Fruit fly (Drosophila melanogaster) whole organism, embryonic: Measurements from ENCODE around the gene CG7164.
A peak's percentile ranks its signal among the peaks of the same experiment; 100 is the strongest.

ENCODE experiments used
- CG1024 ChIP-seq: fragments of 200-800 bp; sonication (Bioruptor generic); IDR thresholded peaks from 2 replicates; pipeline ENCODE4 v1.3.6; 2022; ENCODE audit warnings: missing biosample characterization, missing genetic modification characterization
- CG11560 ChIP-seq: fragments of 200-800 bp; sonication (Bioruptor generic); IDR thresholded peaks from 3 replicates; pipeline ENCODE4 v1.3.6; 2022; ENCODE audit warnings: missing biosample characterization, missing genetic modification characterization
- CG12104 ChIP-seq: fragments of 200-800 bp; sonication (Bioruptor generic); optimal IDR thresholded peaks from 3 replicates; lab custom pipeline; 2016; ENCODE audit warnings: missing biosample characterization, missing genetic modification characterization
- CG12219 ChIP-seq: fragments of 200-800 bp; sonication (Bioruptor generic); optimal IDR thresholded peaks from 3 replicates; lab custom pipeline; 2018; ENCODE audit warnings: missing biosample characterization, mild to moderate bottlenecking, missing genetic modification characterization
- CG12659 ChIP-seq: fragments of 200-800 bp; sonication (Bioruptor generic); optimal IDR thresholded peaks from 3 replicates; lab custom pipeline; 2017; ENCODE audit warnings: mild to moderate bottlenecking, missing biosample characterization, missing genetic modification reagents, missing genetic modification characterization
- CG13287 ChIP-seq: fragments of 200-800 bp; sonication (Bioruptor generic); IDR thresholded peaks from 2 replicates; pipeline ENCODE4 v1.3.6; 2022; ENCODE audit warnings: missing biosample characterization, missing genetic modification characterization; ENCODE audit not compliant: partially characterized antibody
- CG15073 ChIP-seq: fragments of 200-800 bp; sonication (Bioruptor generic); optimal IDR thresholded peaks from 2 replicates; lab custom pipeline; 2016; ENCODE audit warnings: missing biosample characterization, missing genetic modification characterization
- CG15479 ChIP-seq: fragments of 200-800 bp; sonication (Bioruptor generic); optimal IDR thresholded peaks from 3 replicates; lab custom pipeline; 2019; ENCODE audit warnings: missing biosample characterization, mild to moderate bottlenecking, missing genetic modification characterization, moderate library complexity
- CG17359 ChIP-seq: fragments of 200-800 bp; sonication (Bioruptor generic); optimal IDR thresholded peaks from 3 replicates; lab custom pipeline; 2018; ENCODE audit warnings: missing biosample characterization, mild to moderate bottlenecking, missing genetic modification characterization, moderate library complexity
- CG17829 ChIP-seq: fragments of 200-800 bp; optimal IDR thresholded peaks from 2 replicates; lab custom pipeline; 2019; ENCODE audit warnings: missing biosample characterization, mild to moderate bottlenecking, missing genetic modification characterization, moderate library complexity
- CG18599 ChIP-seq: fragments of 200-800 bp; sonication (Bioruptor generic); optimal IDR thresholded peaks from 3 replicates; lab custom pipeline; 2017; ENCODE audit warnings: missing biosample characterization, missing genetic modification characterization, mild to moderate bottlenecking, moderate library complexity, missing genetic modification reagents
- CG2712 ChIP-seq: fragments of 200-800 bp; optimal IDR thresholded peaks from 3 replicates; lab custom pipeline; 2019; ENCODE audit warnings: missing biosample characterization, mild to moderate bottlenecking, missing genetic modification characterization, moderate library complexity
- CG32767 ChIP-seq: fragments of 200-800 bp; sonication (Bioruptor generic); IDR thresholded peaks from 2 replicates; pipeline ENCODE4 v1.3.6; 2022; ENCODE audit warnings: missing biosample characterization, missing genetic modification characterization
- CG43689 ChIP-seq: fragments of 200-800 bp; sonication (Bioruptor generic); IDR thresholded peaks from 2 replicates; pipeline ENCODE4 v1.3.6; 2022; ENCODE audit warnings: missing biosample characterization, missing genetic modification characterization
- CG6175 ChIP-seq: fragments of 200-800 bp; sonication (Bioruptor generic); IDR thresholded peaks from 3 replicates; pipeline ENCODE4 v1.3.6; 2022; ENCODE audit warnings: missing biosample characterization, missing genetic modification characterization
- CG6854 ChIP-seq: fragments of 200-800 bp; sonication (Bioruptor generic); optimal IDR thresholded peaks from 3 replicates; lab custom pipeline; 2017; ENCODE audit warnings: missing biosample characterization, mild to moderate bottlenecking, missing genetic modification characterization
- CG7963 ChIP-seq: fragments of 200-800 bp; sonication (Bioruptor generic); IDR thresholded peaks from 3 replicates; pipeline ENCODE4 v1.3.6; 2022; ENCODE audit warnings: missing biosample characterization, missing genetic modification characterization; ENCODE audit not compliant: partially characterized antibody
- CG9437 ChIP-seq: fragments of 200-800 bp; sonication (Bioruptor generic); optimal IDR thresholded peaks from 2 replicates; lab custom pipeline; 2018; ENCODE audit warnings: missing biosample characterization, mild to moderate bottlenecking, missing genetic modification characterization
- Deaf1 ChIP-seq: fragments of 200-800 bp; optimal IDR thresholded peaks from 3 replicates; lab custom pipeline; 2019; ENCODE audit warnings: missing biosample characterization, mild to moderate bottlenecking, missing genetic modification characterization, moderate library complexity
- Doc3 ChIP-seq: fragments of 200-800 bp; sonication (Bioruptor generic); IDR thresholded peaks from 3 replicates; pipeline ENCODE4 v1.3.6; 2022; ENCODE audit warnings: missing biosample characterization, missing genetic modification characterization; ENCODE audit not compliant: partially characterized antibody
- HHEX ChIP-seq: fragments of 200-800 bp; sonication (Bioruptor generic); optimal IDR thresholded peaks from 3 replicates; lab custom pipeline; 2017; ENCODE audit warnings: missing biosample characterization, mild to moderate bottlenecking, missing genetic modification characterization, missing genetic modification reagents
- Hsf ChIP-seq: fragments of 200-800 bp; sonication (Bioruptor generic); optimal IDR thresholded peaks from 3 replicates; lab custom pipeline; 2016; ENCODE audit warnings: missing biosample characterization, missing genetic modification characterization
- Pdp1 ChIP-seq, 2 experiments: fragments of 200-800 bp; sonication (Bioruptor generic); optimal IDR thresholded peaks; 3 replicates each; lab custom pipeline; 2016; ENCODE audit warnings: missing biosample characterization in 2 of 2, missing genetic modification characterization in 2 of 2, mild to moderate bottlenecking in 1 of 2, moderate library complexity in 1 of 2
- Ptx1 ChIP-seq: fragments of 200-800 bp; sonication (Bioruptor generic); IDR thresholded peaks from 2 replicates; pipeline ENCODE4 v1.3.6; 2022; ENCODE audit warnings: missing biosample characterization, missing genetic modification characterization
- Trl ChIP-seq, 3 experiments: fragments of >200 bp in 2 of 3; fragments of 200-800 bp in 1 of 3; sonication (Bioruptor generic) in 1 of 3; optimal IDR thresholded peaks; 2 replicates in 1 of 3; 3 replicates in 2 of 3; lab custom pipeline; 2016 to 2017; ENCODE audit warnings: missing biosample characterization in 1 of 3, missing genetic modification characterization in 1 of 3
- bsh ChIP-seq, 2 experiments: fragments of 200-800 bp; sonication (Bioruptor generic); optimal IDR thresholded peaks; 2 replicates each; lab custom pipeline; 2017 to 2018; ENCODE audit warnings: mild to moderate bottlenecking in 2 of 2, missing biosample characterization in 2 of 2, missing genetic modification characterization in 2 of 2, moderate library complexity in 1 of 2
- dpn ChIP-seq, 2 experiments: fragments of 200-800 bp; sonication (Bioruptor generic); optimal IDR thresholded peaks; 3 replicates each; lab custom pipeline; 2016; ENCODE audit warnings: missing biosample characterization in 2 of 2, missing genetic modification characterization in 2 of 2
- grau ChIP-seq: fragments of 200-800 bp; optimal IDR thresholded peaks from 3 replicates; lab custom pipeline; 2019; ENCODE audit warnings: missing biosample characterization, mild to moderate bottlenecking, missing genetic modification characterization, moderate library complexity
- gsb-n ChIP-seq: fragments of 200-800 bp; sonication (Bioruptor generic); optimal IDR thresholded peaks from 3 replicates; lab custom pipeline; 2018; ENCODE audit warnings: missing biosample characterization, mild to moderate bottlenecking, missing genetic modification characterization
- hkb ChIP-seq, 2 experiments: fragments of 200-800 bp in 1 of 2; fragments of >200 bp in 1 of 2; sonication (Bioruptor generic) in 1 of 2; IDR thresholded peaks in 1 of 2; optimal IDR thresholded peaks in 1 of 2; 2 replicates each; pipeline versions ENCODE4 v1.3.6 to Lab custom; 2017 to 2022; ENCODE audit warnings: missing biosample characterization in 1 of 2, missing genetic modification characterization in 1 of 2
- insv ChIP-seq, 2 experiments: fragments of 200-800 bp; sonication (Bioruptor generic); optimal IDR thresholded peaks; 3 replicates each; lab custom pipeline; 2016 to 2018; ENCODE audit warnings: missing biosample characterization in 2 of 2, missing genetic modification characterization in 2 of 2
- kni ChIP-seq: fragments of 200-800 bp; sonication (Bioruptor generic); optimal IDR thresholded peaks from 3 replicates; lab custom pipeline; 2017; ENCODE audit warnings: mild to moderate bottlenecking, missing biosample characterization, missing genetic modification reagents, missing genetic modification characterization
- lmd ChIP-seq: fragments of 200-800 bp; sonication (Bioruptor generic); IDR thresholded peaks from 2 replicates; pipeline ENCODE4 v1.3.6; 2022; ENCODE audit warnings: missing biosample characterization, missing genetic modification characterization
- lov ChIP-seq, 2 experiments: fragments of 200-800 bp in 1 of 2; fragments of >200 bp in 1 of 2; sonication (Bioruptor generic) in 1 of 2; IDR thresholded peaks in 1 of 2; optimal IDR thresholded peaks in 1 of 2; 2 replicates in 1 of 2; 3 replicates in 1 of 2; pipeline versions ENCODE4 v1.3.6 to Lab custom; 2017 to 2022; ENCODE audit warnings: missing biosample characterization in 1 of 2, missing genetic modification characterization in 1 of 2
- onecut ChIP-seq: fragments of 200-800 bp; sonication (Bioruptor generic); IDR thresholded peaks from 2 replicates; pipeline ENCODE4 v1.3.6; 2022; ENCODE audit warnings: missing biosample characterization, missing genetic modification characterization
- prd ChIP-seq, 3 experiments: fragments of >200 bp in 2 of 3; fragments of 200-800 bp in 1 of 3; sonication (Bioruptor generic) in 1 of 3; optimal IDR thresholded peaks in 2 of 3; IDR thresholded peaks in 1 of 3; 2 replicates in 2 of 3; 3 replicates in 1 of 3; pipeline versions ENCODE4 v1.3.6 to Lab custom; 2017 to 2022; ENCODE audit warnings: missing biosample characterization in 1 of 3, missing genetic modification characterization in 1 of 3
- psq ChIP-seq: fragments of 200-800 bp; sonication (Bioruptor generic); optimal IDR thresholded peaks from 2 replicates; lab custom pipeline; 2017; ENCODE audit warnings: missing biosample characterization, missing genetic modification characterization
- pzg ChIP-seq: fragments of 200-800 bp; sonication (Bioruptor generic); optimal IDR thresholded peaks from 3 replicates; lab custom pipeline; 2018; ENCODE audit warnings: missing biosample characterization, mild to moderate bottlenecking, missing genetic modification characterization, moderate library complexity
- ranshi ChIP-seq: fragments of 200-800 bp; sonication (Bioruptor generic); IDR thresholded peaks from 2 replicates; pipeline ENCODE4 v1.3.6; 2022; ENCODE audit warnings: missing biosample characterization, missing genetic modification characterization
- rib ChIP-seq: fragments of 200-800 bp; sonication (Bioruptor generic); IDR thresholded peaks from 2 replicates; pipeline ENCODE4 v1.3.6; 2022; ENCODE audit warnings: missing biosample characterization, missing genetic modification characterization
- sd ChIP-seq: fragments of 200-800 bp; sonication (Bioruptor generic); optimal IDR thresholded peaks from 3 replicates; lab custom pipeline; 2018; ENCODE audit warnings: missing biosample characterization, mild to moderate bottlenecking, missing genetic modification characterization, moderate library complexity
- sens ChIP-seq: fragments of 200-800 bp; sonication (Bioruptor generic); peaks from one replicate; lab custom pipeline; 2016; ENCODE audit warnings: missing biosample characterization, missing genetic modification characterization
- sna ChIP-seq: fragments of 200-800 bp; sonication (Bioruptor generic); IDR thresholded peaks from 2 replicates; pipeline ENCODE4 v1.3.6; 2022; ENCODE audit warnings: missing biosample characterization, missing genetic modification characterization; ENCODE audit not compliant: partially characterized antibody
- sob ChIP-seq: fragments of 200-800 bp; sonication (Bioruptor generic); IDR thresholded peaks from 2 replicates; pipeline ENCODE4 v1.3.6; 2022; ENCODE audit warnings: missing biosample characterization, missing genetic modification characterization
- wdn ChIP-seq: fragments of 200-800 bp; sonication (Bioruptor generic); IDR thresholded peaks from 2 replicates; pipeline ENCODE4 v1.3.6; 2022; ENCODE audit warnings: missing biosample characterization, missing genetic modification characterization

Gene CG7164

dm6 chr2L:7811249-7812002 lies 30.2 kb downstream of the CG7164 start, which contains the start of gene LanB1 (continued):
- TF ChIP-seq CG12104 (no peak), bsh (GFP tag; optimal IDR thresholded peaks at IDR 0.05; lab: Kevin White, UChicago) (peak in 1 of 2 experiments; percentile 4), Deaf1 (peak; percentile 28), sd (tag; lab: Kevin White, UChicago) (peak; percentile 84), CG6854 (GFP tag; lab: Kevin White, UChicago) (no peak), sob (peak; percentile 44; the same call in 1 of the 2 replicates), Hsf (GFP tag; lab: Kevin White, UChicago) (no peak), HHEX (GFP tag; lab: Kevin White, UChicago) (no peak), CG13287 (GFP tag; lab: Robert Waterston, UW) (peak; percentile 44), kni (GFP tag; lab: Kevin White, UChicago) (peak; percentile 82), lmd (GFP tag; lab: Robert Waterston, UW) (no peak), CG43689 (no peak), wdn (GFP tag; lab: Robert Waterston, UW) (no peak), lov (optimal IDR thresholded peaks at IDR 0.05; lab: Kevin White, UChicago) (no peak), lov (GFP tag; IDR thresholded peaks at IDR 0.05; lab: Robert Waterston, UW) (0 out of 3 replicates have a peak, but pooled peaks have one; percentile 27), CG7963 (GFP tag; lab: Robert Waterston, UW) (peak; percentile 57; the same call in 1 of the 3 replicates), Trl (optimal IDR thresholded peaks at IDR 0.05; lab: Kevin White, UChicago) (peak; percentile 36 to 44), Trl (GFP tag; optimal IDR thresholded peaks at IDR 0.05; lab: Kevin White, UChicago) (no peak), CG9437 (no peak), Doc3 (GFP tag; lab: Robert Waterston, UW) (peak; percentile 39; the same call in 1 of the 3 replicates), dpn (GFP tag; optimal IDR thresholded peaks at IDR 0.05; lab: Kevin White, UChicago) (no peak), rib (GFP tag; lab: Robert Waterston, UW) (peak; percentile 60; the same call in 1 of the 2 replicates), gsb-n (no peak), CG12219 (GFP tag; lab: Kevin White, UChicago) (peak; percentile 16), sens (GFP tag; lab: Kevin White, UChicago) (peak; percentile 73), insv (GFP tag; optimal IDR thresholded peaks at IDR 0.05; lab: Kevin White, UChicago) (peak in 1 of 2 experiments; percentile 33), CG12659 (peak; percentile 46), CG11560 (tag; lab: Robert Waterston, UW) (peak; percentile 94), Pdp1 (GFP tag; optimal IDR thresholded peaks at IDR 0.05; lab: Kevin White, UChicago) (no peak), prd (optimal IDR thresholded peaks at IDR 0.05; lab: Kevin White, UChicago) (no peak), prd (GFP tag; IDR thresholded peaks at IDR 0.05; lab: Robert Waterston, UW) (0 out of 3 replicates have a peak, but pooled peaks have one; percentile 8), CG15479 (peak; percentile 29), Ptx1 (GFP tag; lab: Robert Waterston, UW) (no peak), CG15073 (GFP tag; lab: Kevin White, UChicago) (no peak), onecut (GFP tag; lab: Robert Waterston, UW) (0 out of 2 replicates have a peak, but pooled peaks have one; percentile 27), CG17829 (tag; lab: Kevin White, UChicago) (peak; percentile 7), CG6175 (GFP tag; lab: Robert Waterston, UW) (no peak), pzg (GFP tag; lab: Kevin White, UChicago) (peak; percentile 34), sna (GFP tag; lab: Robert Waterston, UW) (0 out of 2 replicates have a peak, but pooled peaks have one; percentile 37), hkb (optimal IDR thresholded peaks at IDR 0.05; lab: Kevin White, UChicago) (no peak), hkb (GFP tag; IDR thresholded peaks at IDR 0.05; lab: Robert Waterston, UW) (peak; percentile 34; the same call in 1 of the 2 replicates), ranshi (GFP tag; lab: Robert Waterston, UW) (no peak; the same call in 1 of the 2 replicates), CG32767 (GFP tag; lab: Robert Waterston, UW) (peak; percentile 77), CG17359 (peak; percentile 39), psq (GFP tag; lab: Kevin White, UChicago) (peak; percentile 37), CG1024 (GFP tag; lab: Robert Waterston, UW) (no peak), CG18599 (peak; percentile 6), CG2712 (peak; percentile 34), grau (no peak)
